Worm (Caenorhabditis elegans) whole organism, L2 larva: Measurements from ENCODE around the gene Y26E6A.2.

ENCODE experiments used
- F13H6.1 ChIP-seq: sonication (generic microtip); optimal IDR thresholded peaks from 2 replicates; lab custom pipeline; 2016; ENCODE audit warnings: missing genetic modification characterization, missing compliant biosample characterization
- ZK546.5 ChIP-seq: sonication (generic microtip); optimal IDR thresholded peaks from 2 replicates; lab custom pipeline; 2017; ENCODE audit warnings: missing biosample characterization, missing genetic modification characterization
- aly-2 ChIP-seq: fragments of 150-350 bp; optimal IDR thresholded peaks from 2 replicates; lab custom pipeline; 2014; ENCODE audit warnings: missing biosample characterization, missing genetic modification characterization
- egl-27 ChIP-seq: sonication (generic microtip); optimal IDR thresholded peaks from 3 replicates; lab custom pipeline; 2017; ENCODE audit warnings: missing biosample characterization, missing genetic modification reagents, missing genetic modification characterization
- lin-13 ChIP-seq: fragments of 150-350 bp; optimal IDR thresholded peaks from 2 replicates; lab custom pipeline; 2014; ENCODE audit warnings: missing biosample characterization, missing genetic modification reagents, missing genetic modification characterization
- mdl-1 ChIP-seq, 2 experiments: fragments of 150-350 bp in 1 of 2; sonication (generic microtip) in 1 of 2; optimal IDR thresholded peaks; 2 replicates each; lab custom pipeline; 2017; ENCODE audit warnings: missing biosample characterization in 2 of 2, missing genetic modification characterization in 2 of 2
- nhr-77 ChIP-seq: fragments of 150-350 bp; optimal IDR thresholded peaks from 2 replicates; lab custom pipeline; 2014; ENCODE audit warnings: missing biosample characterization, missing genetic modification characterization
- unc-39 ChIP-seq: fragments of 150-350 bp; optimal IDR thresholded peaks from 2 replicates; lab custom pipeline; 2014; ENCODE audit warnings: missing biosample characterization, missing genetic modification characterization
- unc-62 ChIP-seq: fragments of 150-350 bp; optimal IDR thresholded peaks from 2 replicates; lab custom pipeline; 2014; ENCODE audit warnings: missing biosample characterization, missing genetic modification reagents, missing genetic modification characterization

DNA sequence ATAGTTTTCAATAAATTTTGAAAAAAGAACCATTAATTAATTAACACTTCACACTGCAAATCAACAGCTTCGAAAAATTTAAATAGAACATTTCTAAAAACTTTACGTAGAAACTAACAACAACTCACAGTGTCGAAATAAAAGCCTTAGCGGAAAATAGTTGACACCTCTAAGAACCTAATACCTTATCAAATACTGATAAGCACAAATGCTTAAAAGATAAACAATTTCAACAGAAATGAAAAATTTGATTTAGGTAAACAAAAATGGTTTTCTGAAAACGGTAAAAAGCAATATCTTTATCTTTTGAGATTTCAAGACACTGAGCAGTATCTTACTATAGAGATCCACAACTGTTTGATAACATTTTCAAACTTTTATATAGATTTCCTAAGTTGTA lies 37.3 kb downstream of the Y26E6A.2 start:
- TF ChIP-seq aly-2 (tag; lab: Kevin White, UChicago), result no peak
- TF ChIP-seq unc-62 (GFP tag; lab: Kevin White, UChicago), result no peak
- TF ChIP-seq mdl-1 (tag; optimal IDR thresholded peaks at IDR 0.05; lab: Kevin White, UChicago), result no peak
- no peak for TF ChIP-seq egl-27 (tag; lab: Kevin White, UChicago)
- no peak for TF ChIP-seq F13H6.1 (tag; lab: Kevin White, UChicago)
- no peak for TF ChIP-seq nhr-77 (tag; lab: Kevin White, UChicago)
- no peak for TF ChIP-seq unc-39
- no peak for TF ChIP-seq lin-13
- TF ChIP-seq ZK546.5 (tag; lab: Kevin White, UChicago), result no peak
